Worm (Caenorhabditis elegans) whole organism, L3 larva: Measurements from ENCODE around the gene zfp-3.
"Not testable (repeated sequence)": the region's sequence is repeated elsewhere in the genome, so short reads cannot be mapped to it uniquely, and the experiment has no call there.

Experiments used
- R02D3.7 ChIP-seq: fragments of 150-350 bp; optimal IDR thresholded peaks from 2 replicates; lab custom pipeline; 2014; ENCODE audit warnings: missing biosample characterization, missing genetic modification characterization
- pha-4 ChIP-seq: fragments of 150-350 bp; optimal IDR thresholded peaks from 2 replicates; lab custom pipeline; 2014; ENCODE audit warnings: missing biosample characterization, missing genetic modification reagents, missing genetic modification characterization

DNA sequence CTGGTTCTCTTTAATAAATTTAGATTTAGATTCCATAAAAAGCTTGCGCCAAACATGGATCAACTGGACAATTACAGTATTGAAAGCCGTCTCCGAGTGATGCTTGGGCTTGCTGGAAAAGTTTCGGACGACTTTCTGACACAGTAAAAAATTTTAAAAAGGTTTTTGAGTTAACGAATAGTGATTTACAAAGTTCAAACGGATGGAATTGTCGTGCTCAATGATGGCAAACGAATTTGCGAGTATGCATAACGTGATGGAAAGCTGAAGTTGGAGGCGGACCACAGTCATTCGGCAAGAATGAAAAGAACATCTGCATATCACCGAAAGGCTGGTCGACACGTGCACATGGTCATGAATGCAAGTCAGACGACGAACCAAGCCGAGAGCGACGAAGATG is 42.5 kb downstream of the zfp-3 start, which contains the start of gene ZK402.1:
- not testable (repeated sequence) for TF ChIP-seq R02D3.7 (tag; lab: Kevin White, UChicago); pha-4
